Fruit fly (Drosophila melanogaster): Measurements from ENCODE around the gene Ada2b.

Ada2b gene

dm6 chr3R:8261634-8262033, 21.3 kb upstream of the Ada2b start:
- TF ChIP-seq psq (optimal IDR thresholded peaks at IDR 0.05) (no peak), Sin3A (optimal IDR thresholded peaks at IDR 0.05) (no peak), h (optimal IDR thresholded peaks at IDR 0.05) (no peak), ttk (optimal IDR thresholded peaks at IDR 0.05) (no peak), Myc (optimal IDR thresholded peaks at IDR 0.05) (no peak), insv (optimal IDR thresholded peaks at IDR 0.05) (no peak)

dm6 chr3R:8256040-8256439, 15.7 kb upstream of the Ada2b start:
- TF ChIP-seq Myc (optimal IDR thresholded peaks at IDR 0.05) (no peak), insv (optimal IDR thresholded peaks at IDR 0.05) (no peak), h (optimal IDR thresholded peaks at IDR 0.05) (no peak), Sin3A (optimal IDR thresholded peaks at IDR 0.05) (no peak), ttk (optimal IDR thresholded peaks at IDR 0.05) (no peak), psq (optimal IDR thresholded peaks at IDR 0.05) (no peak)

dm6 chr3R:8254347-8254746, 14.0 kb upstream of the Ada2b start:
- TF ChIP-seq ttk (optimal IDR thresholded peaks at IDR 0.05) (no peak), Sin3A (optimal IDR thresholded peaks at IDR 0.05) (no peak), insv (optimal IDR thresholded peaks at IDR 0.05) (no peak), Myc (optimal IDR thresholded peaks at IDR 0.05) (no peak), h (optimal IDR thresholded peaks at IDR 0.05) (no peak), psq (optimal IDR thresholded peaks at IDR 0.05) (no peak)

dm6 chr3R:8251532-8251931, 11.2 kb upstream of the Ada2b start:
- TF ChIP-seq insv (optimal IDR thresholded peaks at IDR 0.05) (no peak), Myc (optimal IDR thresholded peaks at IDR 0.05) (no peak), h (optimal IDR thresholded peaks at IDR 0.05) (no peak), psq (optimal IDR thresholded peaks at IDR 0.05) (no peak), ttk (optimal IDR thresholded peaks at IDR 0.05) (no peak), Sin3A (optimal IDR thresholded peaks at IDR 0.05) (no peak)

dm6 chr3R:8250166-8250733, 9.9 kb upstream of the Ada2b start, which contains the start of gene mtg:
Gene mtg (plus strand): TSS chr3R:8250497.
- TF ChIP-seq ttk (optimal IDR thresholded peaks at IDR 0.05) (no peak), psq (optimal IDR thresholded peaks at IDR 0.05) (no peak), insv (optimal IDR thresholded peaks at IDR 0.05) (no peak), Sin3A (optimal IDR thresholded peaks at IDR 0.05) (no peak), Myc (optimal IDR thresholded peaks at IDR 0.05) (no peak), h (optimal IDR thresholded peaks at IDR 0.05) (no peak)

- no peak for TF ChIP-seq ttk (optimal IDR thresholded peaks at IDR 0.05)
- no peak for TF ChIP-seq insv (optimal IDR thresholded peaks at IDR 0.05)
- TF ChIP-seq h (optimal IDR thresholded peaks at IDR 0.05), result no peak
- TF ChIP-seq Myc (optimal IDR thresholded peaks at IDR 0.05), result no peak
- no peak for TF ChIP-seq Sin3A (optimal IDR thresholded peaks at IDR 0.05)
- no peak for TF ChIP-seq psq (optimal IDR thresholded peaks at IDR 0.05)
These were observed 7.8 kb upstream of the Ada2b start, which contains the start of gene CG15864 for dm6 chr3R:8248138-8248537. Gene CG15864 (plus strand): TSS chr3R:8248438.

dm6 chr3R:8243720-8244119, 3.4 kb upstream of the Ada2b start, which contains the start of the genes CG9636, CG18749 and CG33722:
Gene CG9636 (minus strand): TSS chr3R:8243792.
Gene CG18749 (plus strand): TSS chr3R:8244055.
Gene CG33722 (plus strand): TSS chr3R:8244055.
- TF ChIP-seq Sin3A (optimal IDR thresholded peaks at IDR 0.05) (no peak), h (optimal IDR thresholded peaks at IDR 0.05) (no peak), psq (optimal IDR thresholded peaks at IDR 0.05) (no peak), Myc (optimal IDR thresholded peaks at IDR 0.05) (no peak), ttk (optimal IDR thresholded peaks at IDR 0.05) (no peak), insv (optimal IDR thresholded peaks at IDR 0.05) (no peak)

- TF ChIP-seq Sin3A (optimal IDR thresholded peaks at IDR 0.05) (no peak), insv (optimal IDR thresholded peaks at IDR 0.05) (no peak), h (optimal IDR thresholded peaks at IDR 0.05) (no peak), psq (optimal IDR thresholded peaks at IDR 0.05) (no peak), ttk (optimal IDR thresholded peaks at IDR 0.05) (no peak), Myc (optimal IDR thresholded peaks at IDR 0.05) (no peak)
These were observed 628 bp downstream of the Ada2b start for dm6 chr3R:8239472-8240301.

dm6 chr3R:8233864-8234263, 6.5 kb downstream of the Ada2b start:
- TF ChIP-seq psq (optimal IDR thresholded peaks at IDR 0.05) (no peak), Sin3A (optimal IDR thresholded peaks at IDR 0.05) (no peak), insv (optimal IDR thresholded peaks at IDR 0.05) (no peak), ttk (optimal IDR thresholded peaks at IDR 0.05) (no peak), Myc (optimal IDR thresholded peaks at IDR 0.05) (no peak), h (optimal IDR thresholded peaks at IDR 0.05) (no peak)

dm6 chr3R:8233370-8233773, 6.9 kb downstream of the Ada2b start, which contains the start of gene PolI:
Gene PolI (plus strand): TSS chr3R:8233507.
- no peak for TF ChIP-seq ttk (optimal IDR thresholded peaks at IDR 0.05)
- no peak for TF ChIP-seq insv (optimal IDR thresholded peaks at IDR 0.05)
- TF ChIP-seq h (optimal IDR thresholded peaks at IDR 0.05), result no peak
- TF ChIP-seq psq (optimal IDR thresholded peaks at IDR 0.05), result no peak
- no peak for TF ChIP-seq Myc (optimal IDR thresholded peaks at IDR 0.05)
- TF ChIP-seq Sin3A (optimal IDR thresholded peaks at IDR 0.05), result no peak

dm6 chr3R:8227344-8227743, 13.0 kb downstream of the Ada2b start:
- TF ChIP-seq h (optimal IDR thresholded peaks at IDR 0.05) (no peak), insv (optimal IDR thresholded peaks at IDR 0.05) (no peak), ttk (optimal IDR thresholded peaks at IDR 0.05) (no peak), psq (optimal IDR thresholded peaks at IDR 0.05) (no peak), Myc (optimal IDR thresholded peaks at IDR 0.05) (no peak), Sin3A (optimal IDR thresholded peaks at IDR 0.05) (no peak)

- TF ChIP-seq Sin3A (optimal IDR thresholded peaks at IDR 0.05), result no peak
- no peak for TF ChIP-seq h (optimal IDR thresholded peaks at IDR 0.05)
These were observed 14.8 kb downstream of the Ada2b start for dm6 chr3R:8225461-8225971.
